Fruit fly (Drosophila melanogaster) Kc167 (cell line): ENCODE data around the gene CG3149.

Experiments
- Sin3A ChIP-seq: fragments of >200 bp; optimal IDR thresholded peaks from 2 replicates; lab custom pipeline; 2018; ENCODE audit warnings: missing external identifiers
- insv ChIP-seq: fragments of >200 bp; optimal IDR thresholded peaks from 3 replicates; lab custom pipeline; 2018; ENCODE audit warnings: missing external identifiers
- psq ChIP-seq: fragments of >200 bp; optimal IDR thresholded peaks from 2 replicates; lab custom pipeline; 2017; ENCODE audit warnings: missing external identifiers

- TF ChIP-seq Sin3A (no peak), psq (lab: Kevin White, UChicago) (no peak), insv (lab: Kevin White, UChicago) (no peak)
These were observed 29.2 kb upstream of the CG3149 start for dm6 chrX:5724151-5724699.
